Fruit fly (Drosophila melanogaster): Measurements from ENCODE around the gene Sec16.
A peak's percentile ranks its signal among the peaks of the same experiment; 100 is the strongest.

Sec16 gene

DNA sequence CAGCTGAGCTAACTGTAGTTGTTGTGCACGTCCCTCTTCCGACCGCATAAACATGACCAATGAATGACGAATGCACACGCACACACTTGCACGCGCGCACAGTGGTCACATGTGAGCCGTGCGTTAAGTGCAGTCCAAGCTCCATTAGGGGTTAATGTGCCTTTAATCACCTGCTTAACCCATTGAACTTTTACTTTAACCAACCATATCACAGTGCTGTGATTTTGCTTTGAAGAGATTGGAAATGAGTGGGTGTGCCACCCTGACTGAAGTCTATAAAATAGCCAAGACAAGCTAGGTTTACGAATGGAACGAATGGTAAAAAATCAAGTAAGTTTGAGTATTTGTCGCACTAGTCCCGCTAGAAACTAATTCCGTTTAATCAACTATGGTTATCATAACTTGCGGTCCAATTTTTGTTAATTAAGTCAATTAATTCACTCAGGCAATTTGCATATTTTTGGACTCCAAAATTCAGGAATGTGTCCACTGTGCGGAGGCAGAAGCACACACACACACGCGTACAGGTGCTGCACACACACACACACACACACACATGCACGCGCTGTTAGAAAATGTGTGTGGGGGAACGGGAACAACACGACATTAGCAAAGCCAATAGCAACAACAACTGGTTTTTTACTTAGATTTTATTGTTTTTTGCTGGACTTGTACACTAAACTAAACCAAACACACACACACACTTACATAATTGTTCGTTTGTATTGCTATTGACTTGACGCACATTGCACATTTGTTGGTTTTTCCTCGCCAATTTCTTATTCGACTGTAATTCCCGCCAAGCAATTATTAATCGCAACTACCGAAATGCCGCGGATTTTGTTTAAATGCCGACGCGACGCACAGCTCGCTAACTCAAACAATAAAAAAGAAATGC lies 4.4 kb upstream of the Sec16 start (continued):
- TF ChIP-seq CG11723 (GFP tag; optimal IDR thresholded peaks at IDR 0.05) (peak; percentile 12), CG2875 (GFP tag; optimal IDR thresholded peaks at IDR 0.05) (peak; percentile 56)

- TF ChIP-seq phol (tag; optimal IDR thresholded peaks at IDR 0.05) = peak; percentile 44
- TF ChIP-seq vvl (GFP tag; IDR thresholded peaks at IDR 0.05) = peak; percentile 40; the same call in 1 of the 2 replicates
- no peak for TF ChIP-seq nerfin-1 (tag; optimal IDR thresholded peaks at IDR 0.05)
- peak; percentile 11 for TF ChIP-seq CG11504 (tag; optimal IDR thresholded peaks at IDR 0.05)
- peak; percentile 78 for TF ChIP-seq BEAF-32 (GFP tag; optimal IDR thresholded peaks at IDR 0.05)
- TF ChIP-seq row (GFP tag; IDR thresholded peaks at IDR 0.05) = 0 out of 3 replicates have a peak, but pooled peaks have one; percentile 13
- peak; percentile 72 for TF ChIP-seq trem (tag; optimal IDR thresholded peaks at IDR 0.05)
- TF ChIP-seq scrt (GFP tag; optimal IDR thresholded peaks at IDR 0.05) = no peak
- peak; percentile 50; the same call in 2 of the 3 replicates for TF ChIP-seq CG16813 (GFP tag; IDR thresholded peaks at IDR 0.05; ENCODE audit: partially characterized antibody)
- peak; percentile 10 for TF ChIP-seq gem (tag; optimal IDR thresholded peaks at IDR 0.05)
- 0 out of 2 replicates have a peak, but pooled peaks have one; percentile 17 for TF ChIP-seq CG2129 (GFP tag; IDR thresholded peaks at IDR 0.05; ENCODE audit: partially characterized antibody)
- no peak for TF ChIP-seq sd (tag; optimal IDR thresholded peaks at IDR 0.05)
- TF ChIP-seq HLH4C (GFP tag; IDR thresholded peaks at IDR 0.05; ENCODE audit: partially characterized antibody) = peak; percentile 33; the same call in 1 of the 3 replicates
- no peak for TF ChIP-seq CG6791 (GFP tag; IDR thresholded peaks at IDR 0.05; ENCODE audit: partially characterized antibody)
- TF ChIP-seq Ets97D (GFP tag; optimal IDR thresholded peaks at IDR 0.05) = peak; percentile 34
- peak; percentile 49; the same call in 1 of the 2 replicates for TF ChIP-seq Bgb (GFP tag; IDR thresholded peaks at IDR 0.05; ENCODE audit: partially characterized antibody)
- peak; percentile 43 for TF ChIP-seq CG12659 (GFP tag; optimal IDR thresholded peaks at IDR 0.05)
- peak; percentile 28; the same call in 1 of the 2 replicates for TF ChIP-seq MBD-R2 (GFP tag; IDR thresholded peaks at IDR 0.05)
- TF ChIP-seq Dip2 (GFP tag; IDR thresholded peaks at IDR 0.05) = no peak
- peak; percentile 74 for TF ChIP-seq CG13287 (GFP tag; IDR thresholded peaks at IDR 0.05; ENCODE audit: partially characterized antibody)
- TF ChIP-seq CG7357 (GFP tag; IDR thresholded peaks at IDR 0.05) = no peak
- no peak for TF ChIP-seq vfl (GFP tag; optimal IDR thresholded peaks at IDR 0.05)
- no peak for TF ChIP-seq Blimp-1 (GFP tag; optimal IDR thresholded peaks at IDR 0.05)
- no peak for TF ChIP-seq CG10366 (GFP tag; IDR thresholded peaks at IDR 0.05)
- peak; percentile 56 for TF ChIP-seq amos (GFP tag; IDR thresholded peaks at IDR 0.05; ENCODE audit: partially characterized antibody)
- TF ChIP-seq pzg (GFP tag; optimal IDR thresholded peaks at IDR 0.05) = peak; percentile 56
- peak; percentile 43 for TF ChIP-seq CG8924 (tag; optimal IDR thresholded peaks at IDR 0.05)
- TF ChIP-seq CG10209 (GFP tag; optimal IDR thresholded peaks at IDR 0.05) = no peak
- TF ChIP-seq CG9797 (GFP tag; optimal IDR thresholded peaks at IDR 0.05) = peak; percentile 83
- no peak for TF ChIP-seq Ssrp (tag; optimal IDR thresholded peaks at IDR 0.05)
- peak; percentile 88 for TF ChIP-seq Myb (GFP tag; optimal IDR thresholded peaks at IDR 0.05)
- TF ChIP-seq CG2712 (tag; optimal IDR thresholded peaks at IDR 0.05) = peak; percentile 34
- peak in 1 of 2 experiments; percentile 3 for TF ChIP-seq insv (GFP tag; optimal IDR thresholded peaks at IDR 0.05)
- peak; percentile 79 for TF ChIP-seq gfzf (GFP tag; optimal IDR thresholded peaks at IDR 0.05)
- TF ChIP-seq cas (GFP tag; IDR thresholded peaks at IDR 0.05) = no peak
- TF ChIP-seq Sry-δ (GFP tag; optimal IDR thresholded peaks at IDR 0.05) = peak; percentile 55
- TF ChIP-seq E2f2 (GFP tag; IDR thresholded peaks at IDR 0.05) = peak; percentile 29; the same call in 1 of the 2 replicates
- TF ChIP-seq CG2116 (GFP tag; optimal IDR thresholded peaks at IDR 0.05) = peak; percentile 60
- peak; percentile 48 for TF ChIP-seq CG12391 (tag; optimal IDR thresholded peaks at IDR 0.05)
- TF ChIP-seq CG18476 (GFP tag; optimal IDR thresholded peaks at IDR 0.05) = no peak
- peak; percentile 52 for TF ChIP-seq sens (GFP tag)
- TF ChIP-seq CG17802 (tag; optimal IDR thresholded peaks at IDR 0.05) = no peak
- peak; percentile 56 for TF ChIP-seq sna (GFP tag; IDR thresholded peaks at IDR 0.05; ENCODE audit: partially characterized antibody)
Measured at dm6 chrX:12592121-12592466, 3.8 kb upstream of the Sec16 start, which contains the start of gene LIMK1. TSS of gene LIMK1 (minus strand) at chrX:12592193.
